Worm (Caenorhabditis elegans) whole organism, young adult: ENCODE data around the gene nhr-183.

Experiments
- B0019.2 ChIP-seq: fragments of 200-800 bp; sonication (Bioruptor generic); conservative IDR thresholded peaks from 2 replicates; pipeline ENCODE4 v1.3.6; 2022; ENCODE audit warnings: missing genetic modification reagents, missing genetic modification characterization, missing compliant biosample characterization
- F39B2.1 ChIP-seq: fragments of 200-800 bp; sonication (Bioruptor generic); IDR thresholded peaks from 2 replicates; pipeline ENCODE4 v1.3.6; 2022; ENCODE audit warnings: missing genetic modification reagents, missing genetic modification characterization, missing compliant biosample characterization
- F57A8.1 ChIP-seq: fragments of 200-800 bp; sonication (Bioruptor generic); optimal IDR thresholded peaks from 2 replicates; lab custom pipeline; 2018; ENCODE audit warnings: mild to moderate bottlenecking, missing genetic modification characterization, moderate library complexity, missing compliant biosample characterization
- F57C9.4 ChIP-seq: sonication (generic microtip); optimal IDR thresholded peaks from 2 replicates; lab custom pipeline; 2017; ENCODE audit warnings: mild to moderate bottlenecking, missing genetic modification characterization, missing compliant biosample characterization
- K11D2.4 ChIP-seq: fragments of 200-800 bp; sonication (Bioruptor generic); IDR thresholded peaks from 2 replicates; pipeline ENCODE4 v1.3.6; 2022; ENCODE audit warnings: missing genetic modification reagents, missing genetic modification characterization, missing compliant biosample characterization
- Y53F4B.3 ChIP-seq: fragments of 200-800 bp; sonication (Bioruptor generic); IDR thresholded peaks from 2 replicates; pipeline ENCODE4 v1.3.6; 2022; ENCODE audit warnings: missing genetic modification reagents, missing genetic modification characterization, missing compliant biosample characterization
- ZK185.1 ChIP-seq: sonication (generic microtip); optimal IDR thresholded peaks from 2 replicates; lab custom pipeline; 2016; ENCODE audit warnings: mild to moderate bottlenecking, missing genetic modification characterization, missing compliant biosample characterization; ENCODE audit not compliant: poor library complexity, severe bottlenecking
- attf-5 ChIP-seq: fragments of 200-800 bp; sonication (Bioruptor generic); optimal IDR thresholded peaks from 2 replicates; lab custom pipeline; 2018; ENCODE audit warnings: mild to moderate bottlenecking, missing genetic modification characterization, missing compliant biosample characterization
- ccch-3 ChIP-seq: fragments of 200-800 bp; sonication (Bioruptor generic); optimal IDR thresholded peaks from 2 replicates; lab custom pipeline; 2018; ENCODE audit warnings: mild to moderate bottlenecking, missing genetic modification characterization, missing compliant biosample characterization
- ceh-100 ChIP-seq: fragments of 200-800 bp; sonication (Bioruptor generic); IDR thresholded peaks from 2 replicates; pipeline ENCODE4 v1.3.6; 2022; ENCODE audit warnings: missing genetic modification reagents, missing genetic modification characterization, missing compliant biosample characterization
- ceh-27 ChIP-seq: fragments of 200-800 bp; sonication (Bioruptor generic); optimal IDR thresholded peaks from 2 replicates; lab custom pipeline; 2018; ENCODE audit warnings: mild to moderate bottlenecking, missing genetic modification characterization, moderate library complexity, missing compliant biosample characterization
- chd-7 ChIP-seq: sonication (generic microtip); optimal IDR thresholded peaks from 2 replicates; lab custom pipeline; 2016; ENCODE audit warnings: mild to moderate bottlenecking, missing genetic modification characterization, moderate library complexity, missing compliant biosample characterization
- die-1 ChIP-seq: sonication (generic microtip); optimal IDR thresholded peaks from 2 replicates; lab custom pipeline; 2016; ENCODE audit warnings: missing genotype, mild to moderate bottlenecking, missing genetic modification characterization, missing compliant biosample characterization
- egrh-3 ChIP-seq: fragments of 200-800 bp; sonication (Bioruptor generic); IDR thresholded peaks from 2 replicates; pipeline ENCODE4 v1.3.6; 2022; ENCODE audit warnings: missing genetic modification reagents, missing genetic modification characterization, missing compliant biosample characterization
- him-1 ChIP-seq: sonication (generic microtip); optimal IDR thresholded peaks from 2 replicates; lab custom pipeline; 2016; ENCODE audit warnings: missing genotype, missing genetic modification reagents, missing genetic modification characterization, missing compliant biosample characterization
- hlh-12 ChIP-seq: sonication (generic microtip); optimal IDR thresholded peaks from 2 replicates; lab custom pipeline; 2016; ENCODE audit warnings: missing genetic modification characterization, missing compliant biosample characterization
- hlh-26 ChIP-seq: fragments of 200-800 bp; sonication (Bioruptor generic); conservative IDR thresholded peaks from 2 replicates; pipeline ENCODE4 v1.3.6; 2022; ENCODE audit warnings: missing genetic modification reagents, missing genetic modification characterization, missing compliant biosample characterization
- hmg-1.2 ChIP-seq: fragments of 200-800 bp; sonication (Bioruptor generic); IDR thresholded peaks from 2 replicates; pipeline ENCODE4 v1.3.6; 2022; ENCODE audit warnings: missing genetic modification reagents, missing genetic modification characterization, missing compliant biosample characterization
- hrde-1 ChIP-seq: sonication (generic microtip); optimal IDR thresholded peaks from 2 replicates; lab custom pipeline; 2016; ENCODE audit warnings: missing genetic modification characterization, mild to moderate bottlenecking, missing compliant biosample characterization, moderate library complexity, missing genotype, missing genetic modification reagents, borderline replicate concordance
- hsf-1 ChIP-seq: fragments of 200-800 bp; sonication (Bioruptor generic); IDR thresholded peaks from 2 replicates; pipeline ENCODE4 v1.3.6; 2022; ENCODE audit warnings: missing genetic modification reagents, missing genetic modification characterization, missing compliant biosample characterization
- mes-4 ChIP-seq: sonication (generic microtip); optimal IDR thresholded peaks from 2 replicates; lab custom pipeline; 2016; ENCODE audit warnings: missing genotype, missing genetic modification characterization, missing compliant biosample characterization
- nfyb-1 ChIP-seq: fragments of 200-800 bp; sonication (Bioruptor generic); IDR thresholded peaks from 2 replicates; pipeline ENCODE4 v1.3.6; 2022; ENCODE audit warnings: missing genetic modification reagents, missing genetic modification characterization, missing compliant biosample characterization
- nhr-120 ChIP-seq: fragments of 200-800 bp; sonication (Bioruptor generic); IDR thresholded peaks from 2 replicates; pipeline ENCODE4 v1.3.6; 2022; ENCODE audit warnings: missing genetic modification characterization, missing compliant biosample characterization
- nhr-27 ChIP-seq: fragments of 200-800 bp; sonication (Bioruptor generic); optimal IDR thresholded peaks from 2 replicates; lab custom pipeline; 2018; ENCODE audit warnings: mild to moderate bottlenecking, missing genetic modification characterization, moderate library complexity, missing compliant biosample characterization
- nhr-80 ChIP-seq: sonication (generic microtip); optimal IDR thresholded peaks from 2 replicates; lab custom pipeline; 2016; ENCODE audit warnings: missing genetic modification characterization, missing compliant biosample characterization
- snpc-3.4 ChIP-seq: sonication (generic microtip); optimal IDR thresholded peaks from 2 replicates; lab custom pipeline; 2017; ENCODE audit warnings: missing genetic modification characterization, mild to moderate bottlenecking, missing compliant biosample characterization, antibody characterized with exemption, moderate library complexity, missing genotype, missing genetic modification reagents
- snpc-4 ChIP-seq, 5 experiments: fragments of 150-350 bp in 1 of 5; sonication (generic microtip) in 4 of 5; optimal IDR thresholded peaks; 2 replicates each; lab custom pipeline; 2014 to 2018; ENCODE audit warnings: missing genetic modification characterization in 5 of 5, missing biosample characterization in 3 of 5, antibody characterized with exemption in 2 of 5, mild to moderate bottlenecking in 2 of 5, missing compliant biosample characterization in 2 of 5, missing genotype in 2 of 5, moderate library complexity in 2 of 5, missing genetic modification reagents in 1 of 5
- somi-1 ChIP-seq: fragments of 200-800 bp; sonication (Bioruptor generic); optimal IDR thresholded peaks from 2 replicates; lab custom pipeline; 2018; ENCODE audit warnings: mild to moderate bottlenecking, missing genetic modification characterization, missing compliant biosample characterization
- unc-62 ChIP-seq: fragments of 150-350 bp; optimal IDR thresholded peaks from 2 replicates; lab custom pipeline; 2014; ENCODE audit warnings: missing biosample characterization, missing genetic modification reagents, missing genetic modification characterization
- zim-3 ChIP-seq: sonication (generic microtip); optimal IDR thresholded peaks from 2 replicates; lab custom pipeline; 2017; ENCODE audit warnings: mild to moderate bottlenecking, missing genetic modification characterization, moderate library complexity, missing compliant biosample characterization
- ztf-25 ChIP-seq: fragments of 200-800 bp; sonication (Bioruptor generic); IDR thresholded peaks from 2 replicates; pipeline ENCODE4 v1.3.6; 2022; ENCODE audit warnings: missing genetic modification reagents, missing genetic modification characterization, missing compliant biosample characterization
- ztf-26 ChIP-seq: sonication (generic microtip); optimal IDR thresholded peaks from 2 replicates; lab custom pipeline; 2017; ENCODE audit warnings: missing genetic modification characterization, missing compliant biosample characterization

Gene nhr-183

ce11 chrV:2250126-2250590, 14.3 kb downstream of the nhr-183 start, which contains the start of gene cyp-33C7 (continued):
- TF ChIP-seq zim-3 (tag; lab: Kevin White, UChicago), result no peak
- no peak for TF ChIP-seq K11D2.4 (GFP tag; lab: Robert Waterston, UW)

ce11 chrV:2249310-2249709, 15.1 kb downstream of the nhr-183 start, which contains the start of gene cyp-33C6:
Gene cyp-33C6 (minus strand): TSS chrV:2249410.
- TF ChIP-seq F39B2.1 (GFP tag; lab: Robert Waterston, UW) (no peak), hsf-1 (GFP tag; lab: Robert Waterston, UW) (no peak), ceh-27 (GFP tag; lab: Kevin White, UChicago) (no peak), egrh-3 (no peak), unc-62 (GFP tag; lab: Kevin White, UChicago) (no peak), mes-4 (tag; lab: Kevin White, UChicago) (no peak), F57A8.1 (GFP tag; lab: Kevin White, UChicago) (no peak), somi-1 (GFP tag; lab: Kevin White, UChicago) (no peak), hrde-1 (tag; lab: Kevin White, UChicago) (no peak), nhr-120 (no peak), chd-7 (tag; lab: Kevin White, UChicago) (no peak), Y53F4B.3 (no peak), ztf-25 (GFP tag; lab: Robert Waterston, UW) (no peak), nhr-27 (tag; lab: Kevin White, UChicago) (no peak), snpc-3.4 (tag; lab: Kevin White, UChicago) (no peak), ztf-26 (tag; lab: Kevin White, UChicago) (no peak), F57C9.4 (tag; lab: Kevin White, UChicago) (no peak), ceh-100 (GFP tag; lab: Robert Waterston, UW) (no peak), die-1 (no peak)

ce11 chrV:2244751-2245150, 19.7 kb downstream of the nhr-183 start, which contains the start of gene cyp-33C5:
Gene cyp-33C5 (plus strand): TSS chrV:2245004.
- no peak for TF ChIP-seq him-1 (tag; lab: Kevin White, UChicago)
- peak; percentile 80; the same call in 1 of the 2 replicates for TF ChIP-seq hmg-1.2 (GFP tag; lab: Robert Waterston, UW)
- TF ChIP-seq nhr-80 (tag; lab: Kevin White, UChicago), result peak; percentile 4

ce11 chrV:2242630-2243029, 21.8 kb downstream of the nhr-183 start, which contains the start of gene cyp-33C3:
Gene cyp-33C3 (plus strand): TSS chrV:2242778.
- TF ChIP-seq nfyb-1 (GFP tag; lab: Robert Waterston, UW) (no peak), hmg-1.2 (GFP tag; lab: Robert Waterston, UW) (peak; percentile 41; the same call in 1 of the 2 replicates)

ce11 chrV:2238012-2238411, 26.4 kb downstream of the nhr-183 start:
- TF ChIP-seq nhr-120, result no peak
- no peak for TF ChIP-seq ccch-3
- no peak for TF ChIP-seq hlh-12 (tag; lab: Kevin White, UChicago)
- no peak for TF ChIP-seq hlh-26
- no peak for TF ChIP-seq B0019.2 (GFP tag; lab: Robert Waterston, UW)
- no peak for TF ChIP-seq ceh-27 (GFP tag; lab: Kevin White, UChicago)
- TF ChIP-seq snpc-4 (GFP tag; optimal IDR thresholded peaks at IDR 0.05; lab: Kevin White, UChicago), result no peak
- no peak for TF ChIP-seq snpc-4 (tag; optimal IDR thresholded peaks at IDR 0.05; lab: Kevin White, UChicago)
- no peak for TF ChIP-seq attf-5
- TF ChIP-seq hsf-1 (GFP tag; lab: Robert Waterston, UW), result no peak
- no peak for TF ChIP-seq Y53F4B.3
- no peak for TF ChIP-seq ZK185.1 (tag; lab: Kevin White, UChicago)
